Worm (Caenorhabditis elegans) whole organism, L3 larva: ENCODE data around the gene ZC204.17.

Source experiments
- R02D3.7 ChIP-seq: fragments of 150-350 bp; optimal IDR thresholded peaks from 2 replicates; lab custom pipeline; 2014; ENCODE audit warnings: missing biosample characterization, missing genetic modification characterization
- ZK546.5 ChIP-seq: sonication (generic microtip); optimal IDR thresholded peaks from 2 replicates; lab custom pipeline; 2017; ENCODE audit warnings: missing biosample characterization, missing genetic modification characterization
- ama-1 ChIP-seq: fragments of 150-350 bp; optimal IDR thresholded peaks from 2 replicates; lab custom pipeline; 2018
- ceh-16 ChIP-seq: sonication (generic microtip); optimal IDR thresholded peaks from 2 replicates; lab custom pipeline; 2017; ENCODE audit warnings: missing biosample characterization, missing genetic modification characterization
- ceh-28 ChIP-seq: fragments of 150-350 bp; optimal IDR thresholded peaks from 2 replicates; lab custom pipeline; 2014; ENCODE audit warnings: missing biosample characterization, missing genetic modification reagents, missing genetic modification characterization
- ceh-9 ChIP-seq: sonication (generic microtip); optimal IDR thresholded peaks from 2 replicates; lab custom pipeline; 2018; ENCODE audit warnings: missing biosample characterization, missing genetic modification characterization
- egl-27 ChIP-seq: sonication (generic microtip); optimal IDR thresholded peaks from 4 replicates; lab custom pipeline; 2017; ENCODE audit warnings: missing biosample characterization, missing genetic modification reagents, missing genetic modification characterization
- egl-5 ChIP-seq: fragments of 150-350 bp; optimal IDR thresholded peaks from 2 replicates; lab custom pipeline; 2017; ENCODE audit warnings: missing biosample characterization, missing genetic modification reagents, missing genetic modification characterization, inconsistent platforms
- elt-1 ChIP-seq: fragments of 150-350 bp; optimal IDR thresholded peaks from 2 replicates; lab custom pipeline; 2014; ENCODE audit warnings: missing biosample characterization, missing genetic modification characterization
- elt-2 ChIP-seq: sonication (generic microtip); optimal IDR thresholded peaks from 2 replicates; lab custom pipeline; 2016; ENCODE audit warnings: missing genetic modification reagents, mild to moderate bottlenecking, missing genetic modification characterization, missing compliant biosample characterization
- elt-3 ChIP-seq, 3 experiments: fragments of 150-350 bp in 1 of 3; sonication (generic microtip) in 2 of 3; optimal IDR thresholded peaks; 2 replicates in 2 of 3; 4 replicates in 1 of 3; lab custom pipeline; 2014 to 2017; ENCODE audit warnings: missing biosample characterization in 3 of 3, missing genetic modification characterization in 3 of 3
- fkh-10 ChIP-seq: sonication (generic microtip); optimal IDR thresholded peaks from 2 replicates; lab custom pipeline; 2017; ENCODE audit warnings: missing biosample characterization, missing genetic modification reagents, missing genetic modification characterization
- fkh-2 ChIP-seq: fragments of 150-350 bp; optimal IDR thresholded peaks from 2 replicates; lab custom pipeline; 2014; ENCODE audit warnings: missing biosample characterization, missing genetic modification reagents, missing genetic modification characterization
- fos-1 ChIP-seq: fragments of 150-350 bp; optimal IDR thresholded peaks from 2 replicates; lab custom pipeline; 2014; ENCODE audit warnings: missing biosample characterization, missing genetic modification characterization
- jun-1 ChIP-seq: fragments of 150-350 bp; optimal IDR thresholded peaks from 2 replicates; lab custom pipeline; 2014; ENCODE audit warnings: missing biosample characterization, missing genetic modification reagents, missing genetic modification characterization
- lin-15B ChIP-seq: fragments of 150-350 bp; optimal IDR thresholded peaks from 2 replicates; lab custom pipeline; 2014; ENCODE audit warnings: missing biosample characterization, missing genetic modification characterization
- lin-39 ChIP-seq: fragments of 150-350 bp; optimal IDR thresholded peaks from 2 replicates; lab custom pipeline; 2018; ENCODE audit warnings: missing biosample characterization, missing genetic modification reagents, missing genetic modification characterization
- nfya-1 ChIP-seq: sonication (generic microtip); optimal IDR thresholded peaks from 2 replicates; lab custom pipeline; 2017; ENCODE audit warnings: missing genetic modification characterization, mild to moderate bottlenecking, missing compliant biosample characterization, antibody characterized with exemption, moderate library complexity; ENCODE audit not compliant: insufficient read depth
- nhr-11 ChIP-seq: fragments of 150-350 bp; optimal IDR thresholded peaks from 2 replicates; lab custom pipeline; 2014; ENCODE audit warnings: missing biosample characterization, missing genetic modification characterization
- nhr-12 ChIP-seq: fragments of 150-350 bp; optimal IDR thresholded peaks from 2 replicates; lab custom pipeline; 2014; ENCODE audit warnings: missing biosample characterization, missing genetic modification characterization
- nhr-23 ChIP-seq: fragments of 150-350 bp; optimal IDR thresholded peaks from 2 replicates; lab custom pipeline; 2014; ENCODE audit warnings: missing biosample characterization, missing genetic modification reagents, missing genetic modification characterization
- nhr-237 ChIP-seq: fragments of 150-350 bp; optimal IDR thresholded peaks from 2 replicates; lab custom pipeline; 2014; ENCODE audit warnings: missing biosample characterization, missing genetic modification characterization
- nhr-25 ChIP-seq: sonication (generic microtip); optimal IDR thresholded peaks from 2 replicates; lab custom pipeline; 2017; ENCODE audit warnings: missing biosample characterization, missing genetic modification characterization
- nhr-28 ChIP-seq: fragments of 150-350 bp; optimal IDR thresholded peaks from 2 replicates; lab custom pipeline; 2014; ENCODE audit warnings: missing biosample characterization, missing genetic modification characterization
- nhr-43 ChIP-seq: sonication (generic microtip); optimal IDR thresholded peaks from 2 replicates; lab custom pipeline; 2016; ENCODE audit warnings: mild to moderate bottlenecking, missing genetic modification characterization, missing compliant biosample characterization; ENCODE audit not compliant: poor library complexity, severe bottlenecking
- nhr-67 ChIP-seq: fragments of 150-350 bp; optimal IDR thresholded peaks from 2 replicates; lab custom pipeline; 2014; ENCODE audit warnings: missing biosample characterization, missing genetic modification characterization
- nhr-76 ChIP-seq: fragments of 150-350 bp; sonication (generic microtip); optimal IDR thresholded peaks from 5 replicates; lab custom pipeline; 2014; ENCODE audit warnings: missing biosample characterization, missing genetic modification characterization
- pha-4 ChIP-seq: fragments of 150-350 bp; optimal IDR thresholded peaks from 2 replicates; lab custom pipeline; 2014; ENCODE audit warnings: missing biosample characterization, missing genetic modification reagents, missing genetic modification characterization
- pqm-1 ChIP-seq: fragments of 150-350 bp; optimal IDR thresholded peaks from 2 replicates; lab custom pipeline; 2017; ENCODE audit warnings: missing biosample characterization, missing genetic modification characterization, inconsistent platforms
- snpc-4 ChIP-seq: fragments of 150-350 bp; optimal IDR thresholded peaks from 2 replicates; lab custom pipeline; 2014; ENCODE audit warnings: missing biosample characterization, missing genetic modification characterization
- unc-39 ChIP-seq: sonication (generic microtip); optimal IDR thresholded peaks from 4 replicates; lab custom pipeline; 2017; ENCODE audit warnings: missing biosample characterization, missing genetic modification characterization
- unc-62 ChIP-seq: fragments of 150-350 bp; sonication (generic microtip); optimal IDR thresholded peaks from 4 replicates; lab custom pipeline; 2014; ENCODE audit warnings: missing biosample characterization, missing genetic modification reagents, missing genetic modification characterization
- zag-1 ChIP-seq: fragments of 150-350 bp; optimal IDR thresholded peaks from 2 replicates; lab custom pipeline; 2014; ENCODE audit warnings: missing biosample characterization, missing genetic modification characterization
- ztf-4 ChIP-seq: fragments of 150-350 bp; optimal IDR thresholded peaks from 2 replicates; lab custom pipeline; 2014; ENCODE audit warnings: missing biosample characterization, missing genetic modification characterization

The ZC204.17 gene

ce11 chrII:1625666-1626065 lies 20.4 kb downstream of the ZC204.17 start, which contains the start of gene C08E3.14:
TSS of gene C08E3.14 (plus strand) at chrII:1625966.
- no peak for TF ChIP-seq fkh-10 (GFP tag; lab: Kevin White, UChicago)
- TF ChIP-seq nhr-43 = no peak
- TF ChIP-seq nhr-23 = no peak
- no peak for TF ChIP-seq ceh-9 (tag; lab: Kevin White, UChicago)
- TF ChIP-seq egl-27 (tag; lab: Kevin White, UChicago) = no peak
- TF ChIP-seq R02D3.7 (tag; lab: Kevin White, UChicago) = no peak

DNA sequence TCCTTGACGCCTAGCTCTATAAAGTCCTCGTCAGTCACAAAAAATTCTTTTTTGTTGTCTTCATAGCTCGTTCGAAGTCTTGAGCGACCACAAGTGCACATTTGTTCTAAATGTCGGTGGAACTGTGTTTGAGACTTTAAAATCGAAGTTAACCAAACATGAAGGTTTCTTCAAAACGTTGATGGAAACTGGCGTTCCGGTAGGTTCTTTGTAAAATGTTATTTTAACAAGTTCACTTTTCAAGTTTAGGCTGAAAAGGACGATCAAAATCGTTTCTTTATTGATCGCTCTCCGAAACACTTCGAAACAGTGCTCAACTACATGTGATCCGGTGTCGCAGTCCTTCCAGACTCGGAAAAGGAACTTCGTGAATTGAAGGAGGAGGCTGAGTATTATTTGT lies 21.5 kb downstream of the ZC204.17 start, which contains the start of gene fbxa-160:
Gene fbxa-160, minus strand, starts transcription at position 101 of the 400 bp plus-strand sequence.
- TF ChIP-seq ama-1 (lab: Kevin White, UChicago) (no peak), ceh-16 (tag; lab: Kevin White, UChicago) (no peak), fkh-2 (tag; lab: Kevin White, UChicago) (no peak), nhr-67 (tag; lab: Kevin White, UChicago) (no peak), egl-5 (tag; lab: Kevin White, UChicago) (no peak), lin-39 (tag; lab: Kevin White, UChicago) (no peak), ceh-9 (tag; lab: Kevin White, UChicago) (no peak), nfya-1 (tag; lab: Kevin White, UChicago) (no peak), lin-15B (tag; lab: Kevin White, UChicago) (no peak), nhr-25 (no peak), nhr-28 (no peak)

DNA sequence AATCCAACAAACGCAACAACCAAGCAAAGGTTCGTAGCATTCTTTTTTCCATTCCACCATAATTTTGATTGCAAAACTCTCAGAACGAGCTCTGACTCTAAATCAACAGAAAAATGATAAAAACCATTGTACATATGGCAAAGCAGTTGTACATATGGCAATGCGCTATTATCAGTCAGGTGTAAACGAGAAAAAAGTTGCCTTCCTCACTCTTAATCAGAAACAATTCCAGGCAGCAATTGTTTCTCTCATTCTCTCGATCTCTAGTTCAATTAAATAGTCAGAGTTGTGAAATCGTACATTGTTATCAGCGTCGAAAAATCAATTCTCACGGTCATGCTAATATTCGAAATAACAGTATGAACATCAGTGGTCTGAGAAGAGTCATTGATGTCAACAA lies 24.3 kb downstream of the ZC204.17 start:
- TF ChIP-seq pqm-1 (tag; lab: Kevin White, UChicago) (peak; percentile 84), nhr-23 (no peak), unc-39 (tag; lab: Kevin White, UChicago) (no peak), pha-4 (peak; percentile 65), jun-1 (tag; lab: Kevin White, UChicago) (peak; percentile 67), elt-2 (tag; lab: Kevin White, UChicago) (peak; percentile 93), snpc-4 (tag; lab: Kevin White, UChicago) (no peak)

ce11 chrII:1621180-1621579 lies 24.9 kb downstream of the ZC204.17 start, which contains the start of gene fbxa-158:
TSS of gene fbxa-158 (minus strand) at chrII:1621280.
- TF ChIP-seq ZK546.5 (tag; lab: Kevin White, UChicago) = no peak
- TF ChIP-seq lin-39 (tag; lab: Kevin White, UChicago) = no peak
- TF ChIP-seq elt-3 (tag; optimal IDR thresholded peaks at IDR 0.05; lab: Kevin White, UChicago) = no peak
- no peak for TF ChIP-seq zag-1 (tag; lab: Kevin White, UChicago)
- TF ChIP-seq unc-62 = no peak
- no peak for TF ChIP-seq fos-1 (tag; lab: Kevin White, UChicago)
- TF ChIP-seq ceh-28 (tag; lab: Kevin White, UChicago) = no peak
- TF ChIP-seq elt-2 (tag; lab: Kevin White, UChicago) = no peak
- TF ChIP-seq nhr-12 (tag; lab: Kevin White, UChicago) = no peak
- no peak for TF ChIP-seq egl-5 (tag; lab: Kevin White, UChicago)
- no peak for TF ChIP-seq elt-1 (tag; lab: Kevin White, UChicago)
- no peak for TF ChIP-seq nfya-1 (tag; lab: Kevin White, UChicago)
- TF ChIP-seq nhr-76 (tag; lab: Kevin White, UChicago) = no peak

- no peak for TF ChIP-seq ceh-28 (tag; lab: Kevin White, UChicago)
- no peak for TF ChIP-seq ZK546.5 (tag; lab: Kevin White, UChicago)
- no peak for TF ChIP-seq nhr-237
These were observed 27.2 kb downstream of the ZC204.17 start, which contains the start of gene fbxa-166 for ce11 chrII:1618948-1619347. TSS of gene fbxa-166 (minus strand) at chrII:1619048.

- no peak for TF ChIP-seq pha-4
- no peak for TF ChIP-seq elt-3 (tag; optimal IDR thresholded peaks at IDR 0.05; lab: Kevin White, UChicago)
- no peak for TF ChIP-seq fkh-2 (tag; lab: Kevin White, UChicago)
- no peak for TF ChIP-seq ceh-9 (tag; lab: Kevin White, UChicago)
- TF ChIP-seq nhr-11 (tag; lab: Kevin White, UChicago) = no peak
- TF ChIP-seq nhr-76 (tag; lab: Kevin White, UChicago) = no peak
- TF ChIP-seq nhr-25 = no peak
- no peak for TF ChIP-seq ztf-4
- no peak for TF ChIP-seq elt-1 (tag; lab: Kevin White, UChicago)
These were observed 29.7 kb downstream of the ZC204.17 start, which contains the start of gene fbxa-165 for ce11 chrII:1616382-1616781. TSS of gene fbxa-165 (minus strand) at chrII:1616482.
